Fruit fly (Drosophila melanogaster): ENCODE measurements around the gene Raf.
A peak's percentile ranks its signal among the peaks of the same experiment; 100 is the strongest.

Raf gene

DNA sequence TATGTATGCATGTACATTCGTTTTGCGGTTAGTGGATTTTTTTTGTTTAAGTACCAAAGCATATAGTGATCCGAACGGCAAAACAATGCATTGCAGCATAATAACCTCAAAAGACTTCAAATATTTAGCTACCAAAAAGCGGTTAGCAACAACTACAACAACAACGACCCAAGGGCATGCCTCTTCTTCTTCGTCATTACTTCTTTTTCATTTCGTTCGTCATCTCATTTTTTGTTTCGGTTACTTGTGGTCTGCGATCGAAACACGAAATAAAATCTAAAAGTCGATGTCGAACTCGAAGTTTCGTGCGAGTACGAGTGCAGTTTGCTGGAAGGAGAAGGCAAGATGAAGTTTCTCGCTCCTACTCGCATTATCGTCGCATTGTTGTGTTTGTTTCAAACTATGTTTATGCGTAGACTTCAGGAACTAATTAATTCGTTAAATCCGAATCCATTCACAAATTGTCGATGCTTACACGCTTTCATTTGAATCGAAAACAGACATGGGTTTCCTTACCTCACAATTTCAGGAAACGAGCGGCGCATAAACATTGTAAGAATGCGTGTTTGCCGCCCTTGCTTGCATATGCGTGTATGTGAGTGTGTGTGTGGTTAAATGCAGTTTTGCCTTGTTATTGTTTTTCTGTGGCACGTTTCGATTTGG lies 3.6 kb downstream of the Raf start (continued):
- peak; percentile 58 for TF ChIP-seq bcd (GFP tag; optimal IDR thresholded peaks at IDR 0.05)
- TF ChIP-seq kni (GFP tag; optimal IDR thresholded peaks at IDR 0.05) = peak; percentile 55
- no peak for TF ChIP-seq Doc3 (GFP tag; IDR thresholded peaks at IDR 0.05; ENCODE audit: partially characterized antibody)
- TF ChIP-seq HLH54F (GFP tag; optimal IDR thresholded peaks at IDR 0.05) = peak; percentile 54
- peak; percentile 72 for TF ChIP-seq ems (GFP tag; optimal IDR thresholded peaks at IDR 0.05)
- TF ChIP-seq Dref (GFP tag; IDR thresholded peaks at IDR 0.05) = no peak
- TF ChIP-seq H2.0 (GFP tag; IDR thresholded peaks at IDR 0.05) = peak; percentile 85
- peak; percentile 81 for TF ChIP-seq her (GFP tag; optimal IDR thresholded peaks at IDR 0.05)
- peak; percentile 53 for TF ChIP-seq Usf (GFP tag; optimal IDR thresholded peaks at IDR 0.05)
- TF ChIP-seq C15 (GFP tag; IDR thresholded peaks at IDR 0.05) = no peak
- TF ChIP-seq pb (GFP tag; optimal IDR thresholded peaks at IDR 0.05) = peak; percentile 70
- TF ChIP-seq CG6854 (GFP tag; optimal IDR thresholded peaks at IDR 0.05) = peak; percentile 20
- no peak for TF ChIP-seq CG4617 (GFP tag; optimal IDR thresholded peaks at IDR 0.05; ENCODE audit: borderline replicate concordance)
- TF ChIP-seq zfh2 (GFP tag; optimal IDR thresholded peaks at IDR 0.05) = no peak
- TF ChIP-seq B-H2 (GFP tag; optimal IDR thresholded peaks at IDR 0.05) = no peak
- TF ChIP-seq CG2889 (GFP tag; IDR thresholded peaks at IDR 0.05) = no peak
- TF ChIP-seq Fer1 (GFP tag; optimal IDR thresholded peaks at IDR 0.05) = peak; percentile 35
- peak; percentile 69 for TF ChIP-seq Bdp1 (GFP tag; optimal IDR thresholded peaks at IDR 0.05)
- TF ChIP-seq CG17359 (tag; optimal IDR thresholded peaks at IDR 0.05) = peak; percentile 84
- TF ChIP-seq tup (GFP tag; optimal IDR thresholded peaks at IDR 0.05) = peak; percentile 54
- TF ChIP-seq Neu2 (GFP tag; optimal IDR thresholded peaks at IDR 0.05; ENCODE audit: borderline replicate concordance) = no peak
- no peak for TF ChIP-seq ftz-f1 (GFP tag; optimal IDR thresholded peaks at IDR 0.05)
- peak; percentile 73 for TF ChIP-seq wek (GFP tag; optimal IDR thresholded peaks at IDR 0.05)
- TF ChIP-seq gro (GFP tag; optimal IDR thresholded peaks at IDR 0.05) = peak; percentile 12
- TF ChIP-seq Nf-YC (tag; optimal IDR thresholded peaks at IDR 0.05) = no peak
- peak in 1 of 3 experiments; percentile 87 for TF ChIP-seq lola (GFP tag; optimal IDR thresholded peaks at IDR 0.05)
- peak; percentile 74 for TF ChIP-seq CG2678 (tag; optimal IDR thresholded peaks at IDR 0.05)
- TF ChIP-seq slbo (GFP tag; IDR thresholded peaks at IDR 0.05) = peak; percentile 47; the same call in 1 of the 2 replicates
- TF ChIP-seq exex (tag; optimal IDR thresholded peaks at IDR 0.05) = no peak
- peak; percentile 43 for TF ChIP-seq CHES-1-like (GFP tag; optimal IDR thresholded peaks at IDR 0.05)
- TF ChIP-seq Opbp (GFP tag; IDR thresholded peaks at IDR 0.05; ENCODE audit: partially characterized antibody) = no peak
- peak; percentile 79 for TF ChIP-seq CG6813 (GFP tag; optimal IDR thresholded peaks at IDR 0.05)
- 0 out of 2 replicates have a peak, but pooled peaks have one; percentile 24 for TF ChIP-seq CG10321 (GFP tag; IDR thresholded peaks at IDR 0.05)
- peak; percentile 78 for TF ChIP-seq CG14050 (GFP tag; IDR thresholded peaks at IDR 0.05)
- no peak for TF ChIP-seq klu (GFP tag; IDR thresholded peaks at IDR 0.05)
- TF ChIP-seq sqz (GFP tag; optimal IDR thresholded peaks at IDR 0.05) = peak; percentile 52
- TF ChIP-seq CG31388 (GFP tag; optimal IDR thresholded peaks at IDR 0.05) = peak; percentile 11
- peak; percentile 74 for TF ChIP-seq CG33213 (GFP tag; optimal IDR thresholded peaks at IDR 0.05)
- peak; percentile 74 for TF ChIP-seq CG32772 (GFP tag; IDR thresholded peaks at IDR 0.05)
- no peak for TF ChIP-seq Dll (GFP tag; IDR thresholded peaks at IDR 0.05; ENCODE audit: partially characterized antibody)
- TF ChIP-seq gcm2 (GFP tag; optimal IDR thresholded peaks at IDR 0.05) = peak; percentile 75
- peak; percentile 85 for TF ChIP-seq Spps (tag; optimal IDR thresholded peaks at IDR 0.05)
- TF ChIP-seq CG4328 (GFP tag; optimal IDR thresholded peaks at IDR 0.05) = no peak
- TF ChIP-seq CG3281 (GFP tag; optimal IDR thresholded peaks at IDR 0.05) = peak; percentile 6
- TF ChIP-seq so (GFP tag; IDR thresholded peaks at IDR 0.05) = peak; percentile 88
- TF ChIP-seq Taf1 (GFP tag; IDR thresholded peaks at IDR 0.05) = no peak
- TF ChIP-seq hb (GFP tag; IDR thresholded peaks at IDR 0.05; ENCODE audit: partially characterized antibody) = no peak
- TF ChIP-seq ERR (GFP tag; optimal IDR thresholded peaks at IDR 0.05) = peak; percentile 45
- TF ChIP-seq Lim3 (GFP tag; IDR thresholded peaks at IDR 0.05) = no peak
- peak; percentile 76 for TF ChIP-seq Six4 (GFP tag; optimal IDR thresholded peaks at IDR 0.05)
